Fruit fly (Drosophila melanogaster): ENCODE measurements around the gene CG42762.
A peak's percentile ranks its signal among the peaks of the same experiment; 100 is the strongest.

The CG42762 gene

DNA sequence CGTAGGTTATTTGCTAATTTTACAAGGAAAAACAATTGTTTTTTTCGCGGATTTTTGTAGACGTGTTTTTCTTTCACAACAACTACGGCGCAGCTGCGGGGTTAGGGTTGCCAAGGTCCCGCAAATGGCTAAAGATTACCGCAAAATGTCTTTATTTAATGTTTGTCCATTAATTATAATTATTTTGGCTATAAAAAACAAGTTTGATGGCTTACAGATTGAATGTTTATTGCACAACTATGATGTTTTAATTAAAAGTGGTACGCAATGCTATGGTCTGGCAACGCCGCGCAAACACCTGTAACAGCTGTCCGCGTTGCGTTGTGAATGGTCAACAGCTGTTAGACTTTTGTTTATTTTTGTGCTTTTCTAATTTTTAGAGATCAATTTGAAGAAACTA, 12.8 kb upstream of the CG42762 start (continued):
- peak; percentile 69 for TF ChIP-seq grau (tag; optimal IDR thresholded peaks at IDR 0.05)
- TF ChIP-seq CG7839 (tag; optimal IDR thresholded peaks at IDR 0.05): peak; percentile 76
- TF ChIP-seq peb (GFP tag; IDR thresholded peaks at IDR 0.05): peak; percentile 61; the same call in 1 of the 2 replicates
- peak; percentile 41; the same call in 2 of the 3 replicates for TF ChIP-seq croc (GFP tag; conservative IDR thresholded peaks at IDR 0.05)
- TF ChIP-seq CG11723 (GFP tag; optimal IDR thresholded peaks at IDR 0.05): peak; percentile 36
- TF ChIP-seq yki (optimal IDR thresholded peaks at IDR 0.05): no peak
- TF ChIP-seq Dbx (GFP tag; IDR thresholded peaks at IDR 0.05): peak; percentile 49; the same call in 1 of the 3 replicates
- peak; percentile 0 for TF ChIP-seq CTCF (GFP tag; optimal IDR thresholded peaks at IDR 0.05)
- peak; percentile 37 for TF ChIP-seq pb (GFP tag; optimal IDR thresholded peaks at IDR 0.05)
- TF ChIP-seq Dref (GFP tag; IDR thresholded peaks at IDR 0.05): no peak
- peak; percentile 21 for TF ChIP-seq Dek (tag; optimal IDR thresholded peaks at IDR 0.05)
- no peak for TF ChIP-seq hbn (GFP tag; IDR thresholded peaks at IDR 0.05; ENCODE audit: partially characterized antibody)
- peak; percentile 15; the same call in 1 of the 2 replicates for TF ChIP-seq gsb (GFP tag; IDR thresholded peaks at IDR 0.05)
- peak; percentile 28; the same call in 1 of the 2 replicates for TF ChIP-seq amos (GFP tag; IDR thresholded peaks at IDR 0.05; ENCODE audit: partially characterized antibody)
- no peak for TF ChIP-seq Doc2 (GFP tag; IDR thresholded peaks at IDR 0.05)
- peak; percentile 41 for TF ChIP-seq CG9876 (GFP tag; optimal IDR thresholded peaks at IDR 0.05)

- no peak for TF ChIP-seq CG2129 (GFP tag; IDR thresholded peaks at IDR 0.05; ENCODE audit: partially characterized antibody)
- peak; percentile 6 for TF ChIP-seq CG8290 (GFP tag; optimal IDR thresholded peaks at IDR 0.05)
- TF ChIP-seq CG8290 (tag; optimal IDR thresholded peaks at IDR 0.05): peak in 1 of 2 experiments; percentile 47
- no peak for TF ChIP-seq unpg (GFP tag; optimal IDR thresholded peaks at IDR 0.05)
- TF ChIP-seq Drgx (GFP tag; IDR thresholded peaks at IDR 0.05): peak; percentile 23; the same call in 1 of the 2 replicates
- TF ChIP-seq Med (GFP tag): peak; percentile 77
- no peak for TF ChIP-seq fd64A (GFP tag; optimal IDR thresholded peaks at IDR 0.05)
- peak; percentile 84 for TF ChIP-seq chinmo (GFP tag; IDR thresholded peaks at IDR 0.05; ENCODE audit: partially characterized antibody)
- TF ChIP-seq dm (GFP tag; optimal IDR thresholded peaks at IDR 0.05): no peak
- no peak for TF ChIP-seq jigr1 (GFP tag; IDR thresholded peaks at IDR 0.05)
- TF ChIP-seq unc-4 (GFP tag; IDR thresholded peaks at IDR 0.05; ENCODE audit: partially characterized antibody): 0 out of 2 replicates have a peak, but pooled peaks have one; percentile 37
- no peak for TF ChIP-seq gcm (GFP tag; optimal IDR thresholded peaks at IDR 0.05)
- TF ChIP-seq CG6683 (GFP tag; optimal IDR thresholded peaks at IDR 0.05): no peak
- TF ChIP-seq CG7372 (GFP tag; IDR thresholded peaks at IDR 0.05): no peak
- no peak for TF ChIP-seq CG12219 (GFP tag; optimal IDR thresholded peaks at IDR 0.05)
- no peak for TF ChIP-seq pnt (GFP tag; optimal IDR thresholded peaks at IDR 0.05)
- TF ChIP-seq ash1 (GFP tag; optimal IDR thresholded peaks at IDR 0.05): no peak
- TF ChIP-seq CG12071 (GFP tag; optimal IDR thresholded peaks at IDR 0.05): peak; percentile 36
- no peak for TF ChIP-seq MESR4 (GFP tag; optimal IDR thresholded peaks at IDR 0.05)
- no peak for TF ChIP-seq B-H1 (GFP tag; IDR thresholded peaks at IDR 0.05)
- TF ChIP-seq Awh (GFP tag; IDR thresholded peaks at IDR 0.05): no peak; the same call in 1 of the 2 replicates
- TF ChIP-seq Neu2 (GFP tag; optimal IDR thresholded peaks at IDR 0.05; ENCODE audit: borderline replicate concordance): no peak
- no peak for TF ChIP-seq tgo (GFP tag; IDR thresholded peaks at IDR 0.05)
- TF ChIP-seq ase (GFP tag; IDR thresholded peaks at IDR 0.05): no peak
- peak; percentile 83 for TF ChIP-seq CG13894 (tag; optimal IDR thresholded peaks at IDR 0.05)
- no peak for TF ChIP-seq grau (tag; optimal IDR thresholded peaks at IDR 0.05)
- peak; percentile 13 for TF ChIP-seq sens (GFP tag)
- TF ChIP-seq lab (GFP tag; optimal IDR thresholded peaks at IDR 0.05): peak; percentile 6
- no peak for TF ChIP-seq CG32772 (GFP tag; IDR thresholded peaks at IDR 0.05)
- peak; percentile 18 for TF ChIP-seq Fer1 (GFP tag; optimal IDR thresholded peaks at IDR 0.05)
- peak; percentile 29 for TF ChIP-seq oc (tag; optimal IDR thresholded peaks at IDR 0.05)
- no peak for TF ChIP-seq CG11456 (GFP tag; IDR thresholded peaks at IDR 0.05)
- TF ChIP-seq Hand (GFP tag; optimal IDR thresholded peaks at IDR 0.05): no peak
- TF ChIP-seq Oli (tag; optimal IDR thresholded peaks at IDR 0.05): no peak
- no peak for TF ChIP-seq NFAT (GFP tag; IDR thresholded peaks at IDR 0.05)
- no peak for TF ChIP-seq fd96Cb (tag; optimal IDR thresholded peaks at IDR 0.05)
Observed at dm6 chr2L:8148514-8149085, 4.8 kb upstream of the CG42762 start.
